Worm (Caenorhabditis elegans): ENCODE measurements around the gene C06E1.1.

C06E1.1 gene

DNA sequence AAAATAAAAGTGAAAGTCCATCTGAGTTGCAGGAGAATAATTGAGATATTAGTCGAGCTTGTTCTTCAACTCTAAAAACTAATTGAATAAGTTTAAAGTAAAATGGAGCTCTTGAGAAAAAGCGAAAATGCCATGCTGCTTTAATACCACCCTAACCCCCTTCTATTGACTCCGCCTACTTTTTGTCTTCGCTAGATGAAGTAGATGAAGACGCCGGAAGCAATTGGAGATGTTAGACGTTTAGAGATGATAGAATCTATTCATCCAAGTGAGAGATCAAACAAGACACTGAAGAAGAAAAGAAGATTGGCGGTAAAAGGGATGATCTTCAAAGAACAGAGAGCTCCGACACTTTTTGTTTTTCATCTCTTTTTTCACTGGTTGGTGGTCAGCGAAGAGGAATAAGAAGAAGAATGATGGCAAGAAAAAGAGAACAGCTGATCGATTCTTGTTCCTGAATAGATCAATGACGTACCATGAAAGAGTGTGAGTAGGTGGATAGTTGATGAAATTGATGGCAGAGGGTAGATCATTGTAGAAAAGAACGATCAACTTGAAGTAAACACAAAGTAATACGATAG lies 48.9 kb downstream of the C06E1.1 start:
- TF ChIP-seq ztf-28 (GFP tag; IDR thresholded peaks at IDR 0.05) (no peak), snpc-1.1 (tag; optimal IDR thresholded peaks at IDR 0.05; ENCODE audit: insufficient read depth) (no peak), somi-1 (GFP tag; optimal IDR thresholded peaks at IDR 0.05) (peak; percentile 33)

DNA sequence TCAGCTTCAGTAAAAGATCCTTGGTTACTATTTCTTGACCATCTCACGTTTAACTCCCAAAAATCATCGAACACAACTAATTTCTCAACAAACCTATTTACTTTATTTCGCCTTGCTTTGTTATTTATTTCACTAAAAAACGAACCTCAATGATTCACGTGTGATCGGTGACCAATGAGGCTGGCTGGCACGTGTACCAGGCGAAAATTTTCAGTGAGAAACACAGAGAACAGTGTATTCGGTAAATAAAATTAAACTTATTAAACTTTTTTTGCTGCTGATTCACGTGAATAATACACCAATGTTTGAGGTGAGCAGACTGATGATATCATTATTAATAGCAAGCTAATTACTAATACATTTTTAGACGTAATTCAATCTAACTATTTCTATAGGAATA lies 49.8 kb downstream of the C06E1.1 start:
- TF ChIP-seq ztf-26 (tag; optimal IDR thresholded peaks at IDR 0.05) (peak; percentile 14), snpc-3.4 (tag; optimal IDR thresholded peaks at IDR 0.05) (no peak)

DNA sequence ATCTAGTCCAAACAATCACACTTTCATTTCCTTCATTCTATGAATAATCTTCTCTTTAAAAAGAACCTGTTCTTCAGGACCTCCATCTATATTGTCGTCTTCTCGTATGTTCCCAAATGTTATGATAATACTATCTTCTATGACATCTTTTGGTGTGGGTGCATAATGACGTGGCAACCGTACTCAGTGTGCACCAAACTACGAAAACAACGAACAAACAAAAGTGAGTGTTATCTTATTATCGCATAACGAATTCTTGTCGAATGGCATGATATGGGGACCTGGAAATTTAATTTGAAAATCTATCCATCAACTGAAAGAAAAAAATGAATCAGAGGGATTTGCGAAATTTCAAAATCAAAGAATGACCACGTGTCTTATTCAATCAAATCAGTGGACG lies 50.4 kb downstream of the C06E1.1 start:
- TF ChIP-seq ceh-79 (tag; optimal IDR thresholded peaks at IDR 0.05) = no peak
- TF ChIP-seq mcd-1 (GFP tag; IDR thresholded peaks at IDR 0.05) = no peak
- TF ChIP-seq cebp-1 (GFP tag; IDR thresholded peaks at IDR 0.05) = no peak
- peak; percentile 29 for TF ChIP-seq cebp-1 (tag; optimal IDR thresholded peaks at IDR 0.05)
- no peak for TF ChIP-seq F23B12.7 (tag; optimal IDR thresholded peaks at IDR 0.05; ENCODE audit: insufficient read depth)
